Worm (Caenorhabditis elegans) whole organism, L1 larva: Measurements from ENCODE around the gene mthf-1.

Experiments used
- C34B4.2 ChIP-seq: sonication (generic microtip); optimal IDR thresholded peaks from 2 replicates; lab custom pipeline; 2017; ENCODE audit warnings: mild to moderate bottlenecking, missing genetic modification characterization, missing compliant biosample characterization
- F16B12.6 ChIP-seq: fragments of 150-350 bp; optimal IDR thresholded peaks from 2 replicates; lab custom pipeline; 2014; ENCODE audit warnings: missing biosample characterization, missing genetic modification characterization
- Y116A8C.19 ChIP-seq: sonication (generic microtip); optimal IDR thresholded peaks from 2 replicates; lab custom pipeline; 2016; ENCODE audit warnings: missing compliant biosample characterization, missing genetic modification characterization, borderline replicate concordance
- aha-1 ChIP-seq: fragments of 150-350 bp; optimal IDR thresholded peaks from 2 replicates; lab custom pipeline; 2014; ENCODE audit warnings: missing biosample characterization, missing genetic modification characterization
- aly-2 ChIP-seq: fragments of 150-350 bp; optimal IDR thresholded peaks from 2 replicates; lab custom pipeline; 2014; ENCODE audit warnings: missing biosample characterization, missing genetic modification characterization
- blmp-1 ChIP-seq: fragments of 150-350 bp; optimal IDR thresholded peaks from 2 replicates; lab custom pipeline; 2014; ENCODE audit warnings: missing biosample characterization, missing genetic modification characterization
- ceh-8 ChIP-seq: fragments of 200-800 bp; sonication (Bioruptor generic); optimal IDR thresholded peaks from 2 replicates; lab custom pipeline; 2018; ENCODE audit warnings: mild to moderate bottlenecking, missing genetic modification characterization, moderate library complexity, missing compliant biosample characterization
- ceh-82 ChIP-seq, 3 experiments: fragments of 150-350 bp in 1 of 3; sonication (generic microtip) in 2 of 3; optimal IDR thresholded peaks; 2 replicates each; lab custom pipeline; 2014 to 2017; ENCODE audit warnings: missing biosample characterization in 3 of 3, missing genetic modification characterization in 3 of 3
- ceh-88 ChIP-seq: fragments of 200-800 bp; sonication (Bioruptor generic); IDR thresholded peaks from 2 replicates; pipeline ENCODE4 v1.3.6; 2022; ENCODE audit warnings: missing genetic modification characterization, missing compliant biosample characterization
- ceh-90 ChIP-seq: sonication (generic microtip); optimal IDR thresholded peaks from 2 replicates; lab custom pipeline; 2016; ENCODE audit warnings: missing genetic modification characterization, missing compliant biosample characterization
- dsc-1 ChIP-seq: sonication (generic microtip); optimal IDR thresholded peaks from 2 replicates; lab custom pipeline; 2016; ENCODE audit warnings: mild to moderate bottlenecking, missing genetic modification characterization, missing compliant biosample characterization
- efl-1 ChIP-seq, 4 experiments: fragments of 150-350 bp; optimal IDR thresholded peaks in 3 of 4; peaks in 1 of 4; 1 replicate in 1 of 4; 2 replicates in 3 of 4; lab custom pipeline; 2014; ENCODE audit warnings: missing biosample characterization in 2 of 4, missing genetic modification characterization in 2 of 4, missing genetic modification reagents in 2 of 4
- egl-13 ChIP-seq: sonication (generic microtip); optimal IDR thresholded peaks from 2 replicates; lab custom pipeline; 2016; ENCODE audit warnings: missing genotype, missing genetic modification reagents, missing genetic modification characterization, missing compliant biosample characterization
- egl-27 ChIP-seq, 2 experiments: fragments of 150-350 bp in 1 of 2; sonication (generic microtip); optimal IDR thresholded peaks; 3 replicates each; lab custom pipeline; 2017 to 2018; ENCODE audit warnings: missing biosample characterization in 2 of 2, missing genetic modification characterization in 2 of 2, missing genetic modification reagents in 2 of 2
- elt-2 ChIP-seq: sonication (generic microtip); optimal IDR thresholded peaks from 2 replicates; lab custom pipeline; 2016; ENCODE audit warnings: missing genetic modification characterization, mild to moderate bottlenecking, inconsistent platforms, missing compliant biosample characterization, missing genetic modification reagents
- elt-3 ChIP-seq, 6 experiments: fragments of 150-350 bp in 1 of 6; sonication (generic microtip); optimal IDR thresholded peaks; 2 replicates each; lab custom pipeline; 2017 to 2018; ENCODE audit warnings: missing biosample characterization in 6 of 6, missing genetic modification characterization in 6 of 6, inconsistent platforms in 1 of 6
- fkh-10 ChIP-seq: sonication (generic microtip); optimal IDR thresholded peaks from 2 replicates; lab custom pipeline; 2017; ENCODE audit warnings: missing biosample characterization, missing genetic modification reagents, missing genetic modification characterization
- fkh-8 ChIP-seq: sonication (generic microtip); optimal IDR thresholded peaks from 2 replicates; lab custom pipeline; 2016; ENCODE audit warnings: mild to moderate bottlenecking, missing genetic modification characterization, missing compliant biosample characterization
- grh-1 ChIP-seq: fragments of 200-800 bp; sonication (Bioruptor generic); IDR thresholded peaks from 2 replicates; pipeline ENCODE4 v1.3.6; 2022; ENCODE audit warnings: missing genetic modification reagents, missing genetic modification characterization, missing compliant biosample characterization
- hlh-17 ChIP-seq: fragments of 200-800 bp; sonication (Bioruptor generic); optimal IDR thresholded peaks from 2 replicates; lab custom pipeline; 2018; ENCODE audit warnings: missing genetic modification characterization, mild to moderate bottlenecking, missing compliant biosample characterization, moderate library complexity, borderline replicate concordance
- hlh-4 ChIP-seq: sonication (generic microtip); optimal IDR thresholded peaks from 2 replicates; lab custom pipeline; 2016; ENCODE audit warnings: mild to moderate bottlenecking, missing genetic modification characterization, missing compliant biosample characterization
- irx-1 ChIP-seq: sonication (generic microtip); optimal IDR thresholded peaks from 2 replicates; lab custom pipeline; 2016; ENCODE audit warnings: missing genetic modification characterization, missing compliant biosample characterization
- isw-1 ChIP-seq: fragments of 200-800 bp; sonication (Bioruptor generic); IDR thresholded peaks from 2 replicates; pipeline ENCODE4 v1.3.6; 2022; ENCODE audit warnings: missing genetic modification characterization, missing compliant biosample characterization
- lin-13 ChIP-seq: fragments of 150-350 bp; optimal IDR thresholded peaks from 2 replicates; lab custom pipeline; 2014; ENCODE audit warnings: missing biosample characterization, missing genetic modification reagents, missing genetic modification characterization
- lin-14 ChIP-seq: fragments of 200-800 bp; sonication (Bioruptor generic); optimal IDR thresholded peaks from 2 replicates; lab custom pipeline; 2018; ENCODE audit warnings: mild to moderate bottlenecking, missing genetic modification characterization, moderate library complexity, missing compliant biosample characterization
- lin-15B ChIP-seq: fragments of 150-350 bp; sonication (generic microtip); optimal IDR thresholded peaks from 3 replicates; lab custom pipeline; 2014; ENCODE audit warnings: missing biosample characterization, missing genetic modification characterization
- lin-39 ChIP-seq: fragments of 150-350 bp; optimal IDR thresholded peaks from 2 replicates; lab custom pipeline; 2014; ENCODE audit warnings: missing biosample characterization, missing genetic modification reagents, missing genetic modification characterization
- lsy-2 ChIP-seq, 2 experiments: fragments of 150-350 bp; optimal IDR thresholded peaks; 2 replicates each; lab custom pipeline; 2014; ENCODE audit warnings: missing biosample characterization in 2 of 2, missing genetic modification characterization in 2 of 2
- mab-9 ChIP-seq: fragments of 200-800 bp; sonication (Bioruptor generic); IDR thresholded peaks from 2 replicates; pipeline ENCODE4 v1.3.6; 2022; ENCODE audit warnings: missing genetic modification reagents, missing genetic modification characterization, missing compliant biosample characterization
- mef-2 ChIP-seq: fragments of 150-350 bp; optimal IDR thresholded peaks from 2 replicates; lab custom pipeline; 2014; ENCODE audit warnings: missing biosample characterization, missing genetic modification characterization
- mep-1 ChIP-seq: fragments of 150-350 bp; optimal IDR thresholded peaks from 2 replicates; lab custom pipeline; 2014; ENCODE audit warnings: missing biosample characterization, missing genetic modification characterization
- nhr-20 ChIP-seq: sonication (generic microtip); optimal IDR thresholded peaks from 2 replicates; lab custom pipeline; 2016; ENCODE audit warnings: mild to moderate bottlenecking, missing genetic modification characterization, missing compliant biosample characterization
- nhr-28 ChIP-seq: fragments of 150-350 bp; optimal IDR thresholded peaks from 2 replicates; lab custom pipeline; 2014; ENCODE audit warnings: missing biosample characterization, missing genetic modification characterization
- nhr-71 ChIP-seq: sonication (generic microtip); optimal IDR thresholded peaks from 2 replicates; lab custom pipeline; 2016; ENCODE audit warnings: mild to moderate bottlenecking, missing genetic modification characterization, moderate library complexity, missing compliant biosample characterization
- nhr-77 ChIP-seq: fragments of 150-350 bp; optimal IDR thresholded peaks from 2 replicates; lab custom pipeline; 2014; ENCODE audit warnings: missing biosample characterization, missing genetic modification characterization
- nhr-85 ChIP-seq: sonication (generic microtip); peaks from one replicate; lab custom pipeline; 2016; ENCODE audit warnings: missing genetic modification characterization, inconsistent platforms, missing compliant biosample characterization
- nhr-90 ChIP-seq: sonication (generic microtip); optimal IDR thresholded peaks from 2 replicates; lab custom pipeline; 2016; ENCODE audit warnings: mild to moderate bottlenecking, missing genetic modification characterization, missing compliant biosample characterization; ENCODE audit not compliant: poor library complexity
- pax-3 ChIP-seq: fragments of 200-800 bp; sonication (Bioruptor generic); optimal IDR thresholded peaks from 2 replicates; lab custom pipeline; 2018; ENCODE audit warnings: mild to moderate bottlenecking, missing genetic modification characterization, moderate library complexity, missing compliant biosample characterization
- rnt-1 ChIP-seq: sonication (generic microtip); optimal IDR thresholded peaks from 2 replicates; lab custom pipeline; 2016; ENCODE audit warnings: mild to moderate bottlenecking, missing genetic modification characterization, moderate library complexity, missing compliant biosample characterization
- skn-1 ChIP-seq: fragments of 150-350 bp; optimal IDR thresholded peaks from 2 replicates; lab custom pipeline; 2014; ENCODE audit warnings: missing biosample characterization, missing genetic modification characterization
- snu-23 ChIP-seq: sonication (generic microtip); optimal IDR thresholded peaks from 2 replicates; lab custom pipeline; 2016; ENCODE audit warnings: missing genetic modification characterization, missing compliant biosample characterization
- sup-37 ChIP-seq: fragments of 200-800 bp; sonication (Bioruptor generic); optimal IDR thresholded peaks from 2 replicates; lab custom pipeline; 2018; ENCODE audit warnings: mild to moderate bottlenecking, missing genetic modification characterization, missing compliant biosample characterization
- swsn-7 ChIP-seq: sonication (generic microtip); optimal IDR thresholded peaks from 2 replicates; lab custom pipeline; 2016; ENCODE audit warnings: missing genetic modification characterization, missing compliant biosample characterization
- tlp-1 ChIP-seq: fragments of 150-350 bp; optimal IDR thresholded peaks from 2 replicates; lab custom pipeline; 2014; ENCODE audit warnings: missing biosample characterization, missing genetic modification characterization
- unc-62 ChIP-seq: fragments of 150-350 bp; optimal IDR thresholded peaks from 2 replicates; lab custom pipeline; 2014; ENCODE audit warnings: missing biosample characterization, missing genetic modification reagents, missing genetic modification characterization
- unc-86 ChIP-seq: sonication (generic microtip); optimal IDR thresholded peaks from 2 replicates; lab custom pipeline; 2016; ENCODE audit warnings: missing genetic modification characterization, missing compliant biosample characterization
- xbp-1 ChIP-seq: sonication (generic microtip); optimal IDR thresholded peaks from 2 replicates; lab custom pipeline; 2016; ENCODE audit warnings: missing genetic modification characterization, missing compliant biosample characterization
- zag-1 ChIP-seq: fragments of 150-350 bp; optimal IDR thresholded peaks from 2 replicates; lab custom pipeline; 2014; ENCODE audit warnings: missing biosample characterization, missing genetic modification characterization
- ztf-11 ChIP-seq, 2 experiments: sonication (generic microtip); optimal IDR thresholded peaks; 2 replicates each; lab custom pipeline; 2016 to 2017; ENCODE audit warnings: missing genetic modification characterization in 2 of 2, missing biosample characterization in 1 of 2, missing compliant biosample characterization in 1 of 2
- ztf-4 ChIP-seq: fragments of 150-350 bp; optimal IDR thresholded peaks from 2 replicates; lab custom pipeline; 2014; ENCODE audit warnings: missing biosample characterization, missing genetic modification characterization

Gene mthf-1

DNA sequence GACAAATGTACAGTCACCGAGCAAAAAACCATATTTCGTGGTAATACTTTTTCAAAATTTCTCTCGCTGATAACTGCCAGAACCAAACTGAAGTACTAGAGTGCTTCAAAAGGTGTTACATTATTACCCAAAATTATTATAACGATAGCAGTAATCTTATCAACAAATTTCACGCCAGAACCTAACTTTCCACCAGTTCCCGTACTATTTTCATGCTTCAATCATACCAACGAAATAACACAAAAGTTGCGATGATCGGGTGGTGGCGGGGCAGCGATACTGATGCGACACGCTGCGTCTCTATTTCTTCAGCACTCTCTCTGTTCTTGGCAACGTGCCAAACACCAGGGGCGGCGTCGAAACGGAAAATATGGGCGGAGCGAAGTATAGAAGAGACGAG lies 31.3 kb upstream of the mthf-1 start (continued):
- TF ChIP-seq dsc-1 (tag; lab: Kevin White, UChicago) (no peak), irx-1 (tag; lab: Kevin White, UChicago) (peak; percentile 13), egl-27 (tag; optimal IDR thresholded peaks at IDR 0.05; lab: Kevin White, UChicago) (no peak), nhr-71 (tag; lab: Kevin White, UChicago) (peak; percentile 70), C34B4.2 (no peak), ceh-8 (GFP tag; lab: Kevin White, UChicago) (no peak), tlp-1 (tag; lab: Kevin White, UChicago) (peak; percentile 25), mep-1 (no peak), nhr-28 (no peak), lin-39 (tag; lab: Kevin White, UChicago) (no peak), zag-1 (no peak), lin-15B (tag; lab: Kevin White, UChicago) (no peak), egl-13 (tag; lab: Kevin White, UChicago) (no peak), snu-23 (peak; percentile 45), ztf-4 (tag; lab: Kevin White, UChicago) (no peak), lin-13 (GFP tag; lab: Kevin White, UChicago) (no peak), unc-86 (no peak), Y116A8C.19 (no peak), hlh-17 (GFP tag; lab: Kevin White, UChicago) (no peak), lsy-2 (tag; optimal IDR thresholded peaks at IDR 0.05; lab: Kevin White, UChicago) (peak; percentile 17 to 20), ceh-82 (tag; optimal IDR thresholded peaks at IDR 0.05; lab: Kevin White, UChicago) (no peak), aly-2 (no peak), elt-2 (tag; lab: Kevin White, UChicago) (peak; percentile 94), hlh-4 (tag; lab: Kevin White, UChicago) (no peak), pax-3 (tag; lab: Kevin White, UChicago) (no peak), isw-1 (GFP tag; lab: Robert Waterston, UW) (no peak), ceh-88 (GFP tag; lab: Robert Waterston, UW) (no peak), blmp-1 (tag; lab: Kevin White, UChicago) (peak; percentile 57), nhr-77 (tag; lab: Kevin White, UChicago) (no peak), skn-1 (no peak), xbp-1 (tag; lab: Kevin White, UChicago) (no peak), swsn-7 (tag; lab: Kevin White, UChicago) (peak; percentile 40), nhr-90 (peak; percentile 55), lin-14 (GFP tag; lab: Kevin White, UChicago) (peak; percentile 78), fkh-8 (tag; lab: Kevin White, UChicago) (no peak), fkh-10 (no peak), F16B12.6 (tag; lab: Kevin White, UChicago) (no peak), mef-2 (tag; lab: Kevin White, UChicago) (no peak), mab-9 (GFP tag; lab: Robert Waterston, UW) (no peak), ztf-11 (tag; optimal IDR thresholded peaks at IDR 0.05; lab: Kevin White, UChicago) (no peak)

DNA sequence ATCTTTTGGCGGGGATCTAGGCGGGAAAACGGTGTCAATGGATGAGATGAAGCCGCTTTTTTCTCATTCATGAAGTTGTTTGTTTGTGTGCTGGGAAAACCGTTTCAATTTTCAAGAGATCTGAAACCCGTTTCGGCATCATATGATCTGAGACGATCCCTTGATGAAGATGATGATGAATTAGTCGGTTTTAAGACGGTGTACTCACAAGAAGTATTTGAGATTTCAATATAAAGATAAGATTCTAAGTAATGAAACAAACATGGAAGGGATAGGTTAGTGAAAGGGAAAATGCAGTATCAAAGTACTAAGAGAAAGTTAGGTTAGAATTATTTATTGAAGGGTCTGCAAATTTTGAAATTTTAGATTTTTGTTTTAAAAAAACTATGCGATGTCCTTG lies 30.5 kb upstream of the mthf-1 start:
- TF ChIP-seq unc-62 (GFP tag; lab: Kevin White, UChicago) (no peak), mep-1 (no peak), efl-1 (optimal IDR thresholded peaks at IDR 0.05; lab: Kevin White, UChicago) (no peak), efl-1 (GFP tag; optimal IDR thresholded peaks at IDR 0.05 in 1 of 2; lab: Kevin White, UChicago) (peak in 1 of 2 experiments; percentile 91), ceh-90 (tag; lab: Kevin White, UChicago) (no peak), nhr-71 (tag; lab: Kevin White, UChicago) (peak; percentile 23), snu-23 (peak; percentile 28), nhr-85 (tag; lab: Kevin White, UChicago) (peak; percentile 77), rnt-1 (tag; lab: Kevin White, UChicago) (peak; percentile 18), irx-1 (tag; lab: Kevin White, UChicago) (peak; percentile 12), nhr-20 (tag; lab: Kevin White, UChicago) (peak; percentile 24), mef-2 (tag; lab: Kevin White, UChicago) (no peak), blmp-1 (tag; lab: Kevin White, UChicago) (peak; percentile 71), grh-1 (peak; percentile 67), aha-1 (no peak), elt-3 (tag; optimal IDR thresholded peaks at IDR 0.05; lab: Kevin White, UChicago) (peak in 1 of 6 experiments; percentile 24), sup-37 (no peak), lin-14 (GFP tag; lab: Kevin White, UChicago) (peak; percentile 8)
- TF ChIP-seq, all 84 proteins: peak for 11
